Fruit fly (Drosophila melanogaster) whole organism, embryonic: ENCODE data around the gene CG32040.

Experiments
- Asciz ChIP-seq: fragments of 200-800 bp; sonication (Bioruptor generic); optimal IDR thresholded peaks from 2 replicates; lab custom pipeline; 2017; ENCODE audit warnings: missing biosample characterization, mild to moderate bottlenecking, missing genetic modification characterization, missing genetic modification reagents
- CG11504 ChIP-seq: fragments of 200-800 bp; sonication (Bioruptor generic); optimal IDR thresholded peaks from 3 replicates; lab custom pipeline; 2019; ENCODE audit warnings: missing biosample characterization, mild to moderate bottlenecking, missing genetic modification characterization, moderate library complexity
- CG12155 ChIP-seq: fragments of 200-800 bp; sonication (Bioruptor generic); optimal IDR thresholded peaks from 3 replicates; lab custom pipeline; 2016; ENCODE audit warnings: missing biosample characterization, missing genetic modification characterization
- CG12769 ChIP-seq: fragments of 200-800 bp; sonication (Bioruptor generic); optimal IDR thresholded peaks from 2 replicates; lab custom pipeline; 2019; ENCODE audit warnings: missing biosample characterization, mild to moderate bottlenecking, missing genetic modification characterization, moderate library complexity
- CG12942 ChIP-seq: fragments of 200-800 bp; sonication (Bioruptor generic); optimal IDR thresholded peaks from 3 replicates; lab custom pipeline; 2016; ENCODE audit warnings: missing biosample characterization, missing genetic modification characterization
- CG2116 ChIP-seq: fragments of 200-800 bp; sonication (Bioruptor generic); optimal IDR thresholded peaks from 3 replicates; lab custom pipeline; 2018; ENCODE audit warnings: missing biosample characterization, mild to moderate bottlenecking, missing genetic modification characterization
- CG2120 ChIP-seq: fragments of 200-800 bp; sonication (Bioruptor generic); optimal IDR thresholded peaks from 3 replicates; lab custom pipeline; 2016; ENCODE audit warnings: missing biosample characterization, missing genetic modification characterization
- CG31441 ChIP-seq: fragments of 200-800 bp; sonication (Bioruptor generic); IDR thresholded peaks from 2 replicates; pipeline ENCODE4 v1.3.6; 2022; ENCODE audit warnings: missing biosample characterization, missing genetic modification characterization
- CG32532 ChIP-seq: fragments of 200-800 bp; sonication (Bioruptor generic); IDR thresholded peaks from 2 replicates; pipeline ENCODE4 v1.3.6; 2022; ENCODE audit warnings: missing biosample characterization, missing genetic modification characterization
- CG3995 ChIP-seq: fragments of 200-800 bp; sonication (Bioruptor generic); optimal IDR thresholded peaks from 3 replicates; lab custom pipeline; 2016; ENCODE audit warnings: missing biosample characterization, missing genetic modification characterization
- CG7372 ChIP-seq: fragments of 200-800 bp; sonication (Bioruptor generic); IDR thresholded peaks from 2 replicates; pipeline ENCODE4 v1.3.6; 2022; ENCODE audit warnings: missing biosample characterization, missing genetic modification characterization
- CG7839 ChIP-seq: fragments of 200-800 bp; sonication (Bioruptor generic); optimal IDR thresholded peaks from 3 replicates; lab custom pipeline; 2018; ENCODE audit warnings: missing biosample characterization, mild to moderate bottlenecking, missing genetic modification characterization, moderate library complexity
- CG9437 ChIP-seq: fragments of 200-800 bp; sonication (Bioruptor generic); optimal IDR thresholded peaks from 2 replicates; lab custom pipeline; 2018; ENCODE audit warnings: missing biosample characterization, mild to moderate bottlenecking, missing genetic modification characterization
- CG9932 ChIP-seq: fragments of 200-800 bp; sonication (Bioruptor generic); IDR thresholded peaks from 2 replicates; pipeline ENCODE4 v1.3.6; 2022; ENCODE audit warnings: missing biosample characterization, missing genetic modification characterization
- D19A ChIP-seq: fragments of 200-800 bp; optimal IDR thresholded peaks from 3 replicates; lab custom pipeline; 2019; ENCODE audit warnings: missing biosample characterization, mild to moderate bottlenecking, missing genetic modification characterization, moderate library complexity
- Doc2 ChIP-seq: fragments of 200-800 bp; sonication (Bioruptor generic); IDR thresholded peaks from 2 replicates; pipeline ENCODE4 v1.3.6; 2022; ENCODE audit warnings: missing biosample characterization, missing genetic modification characterization
- Hr78 ChIP-seq, 2 experiments: fragments of 200-800 bp in 1 of 2; fragments of >200 bp in 1 of 2; sonication (Bioruptor generic) in 1 of 2; optimal IDR thresholded peaks; 2 replicates each; lab custom pipeline; 2017 to 2019; ENCODE audit warnings: missing biosample characterization in 2 of 2, missing genetic modification characterization in 2 of 2, mild to moderate bottlenecking in 1 of 2, moderate library complexity in 1 of 2
- Med ChIP-seq: fragments of 200-800 bp; sonication (Bioruptor generic); peaks from one replicate; lab custom pipeline; 2016; ENCODE audit warnings: missing biosample characterization, missing genetic modification characterization, mild to moderate bottlenecking, inconsistent platforms, moderate library complexity
- Rfx ChIP-seq: fragments of 200-800 bp; sonication (Bioruptor generic); IDR thresholded peaks from 2 replicates; pipeline ENCODE4 v1.3.6; 2022; ENCODE audit warnings: missing biosample characterization, missing genetic modification characterization
- Trl ChIP-seq, 3 experiments: fragments of >200 bp in 2 of 3; fragments of 200-800 bp in 1 of 3; sonication (Bioruptor generic) in 1 of 3; optimal IDR thresholded peaks; 2 replicates in 1 of 3; 3 replicates in 2 of 3; lab custom pipeline; 2016 to 2017; ENCODE audit warnings: missing biosample characterization in 1 of 3, missing genetic modification characterization in 1 of 3
- Xrp1 ChIP-seq: fragments of 200-800 bp; sonication (Bioruptor generic); IDR thresholded peaks from 2 replicates; pipeline ENCODE4 v1.3.6; 2022; ENCODE audit warnings: missing biosample characterization, missing genetic modification characterization
- cg ChIP-seq: fragments of 200-800 bp; sonication (Bioruptor generic); optimal IDR thresholded peaks from 3 replicates; lab custom pipeline; 2019; ENCODE audit warnings: missing biosample characterization, mild to moderate bottlenecking, missing genetic modification characterization, moderate library complexity
- crol ChIP-seq: fragments of 200-800 bp; sonication (Bioruptor generic); IDR thresholded peaks from 2 replicates; pipeline ENCODE4 v1.3.6; 2022; ENCODE audit warnings: missing biosample characterization, missing genetic modification characterization
- dm ChIP-seq: fragments of 200-800 bp; sonication (Bioruptor generic); optimal IDR thresholded peaks from 3 replicates; lab custom pipeline; 2016; ENCODE audit warnings: missing biosample characterization, missing genetic modification characterization
- dysf ChIP-seq: fragments of 200-800 bp; sonication (Bioruptor generic); IDR thresholded peaks from 3 replicates; pipeline ENCODE4 v1.3.6; 2022; ENCODE audit warnings: missing biosample characterization, missing genetic modification characterization
- en ChIP-seq: fragments of 200-800 bp; sonication (Bioruptor generic); optimal IDR thresholded peaks from 2 replicates; lab custom pipeline; 2016; ENCODE audit warnings: missing biosample characterization, missing genetic modification characterization
- ftz-f1 ChIP-seq: fragments of 200-800 bp; sonication (Bioruptor generic); optimal IDR thresholded peaks from 2 replicates; lab custom pipeline; 2016; ENCODE audit warnings: missing biosample characterization, missing genetic modification characterization
- grau ChIP-seq: fragments of 200-800 bp; optimal IDR thresholded peaks from 3 replicates; lab custom pipeline; 2019; ENCODE audit warnings: missing biosample characterization, mild to moderate bottlenecking, missing genetic modification characterization, moderate library complexity
- hkb ChIP-seq, 2 experiments: fragments of 200-800 bp in 1 of 2; fragments of >200 bp in 1 of 2; sonication (Bioruptor generic) in 1 of 2; IDR thresholded peaks in 1 of 2; optimal IDR thresholded peaks in 1 of 2; 2 replicates each; pipeline versions ENCODE4 v1.3.6 to Lab custom; 2017 to 2022; ENCODE audit warnings: missing biosample characterization in 1 of 2, missing genetic modification characterization in 1 of 2
- jigr1 ChIP-seq: fragments of 200-800 bp; sonication (Bioruptor generic); IDR thresholded peaks from 3 replicates; pipeline ENCODE4 v1.3.6; 2022; ENCODE audit warnings: missing biosample characterization, missing genetic modification characterization
- lilli ChIP-seq: fragments of 200-800 bp; sonication (Bioruptor generic); optimal IDR thresholded peaks from 3 replicates; lab custom pipeline; 2016; ENCODE audit warnings: missing biosample characterization, missing genetic modification characterization
- nom ChIP-seq: fragments of 200-800 bp; sonication (Bioruptor generic); optimal IDR thresholded peaks from 2 replicates; lab custom pipeline; 2017; ENCODE audit warnings: missing biosample characterization, missing genetic modification characterization, mild to moderate bottlenecking, moderate library complexity, missing genetic modification reagents
- oc ChIP-seq: fragments of 200-800 bp; sonication (Bioruptor generic); optimal IDR thresholded peaks from 2 replicates; lab custom pipeline; 2018; ENCODE audit warnings: missing biosample characterization, mild to moderate bottlenecking, missing genetic modification characterization, moderate library complexity
- pfk ChIP-seq: fragments of 200-800 bp; sonication (Bioruptor generic); optimal IDR thresholded peaks from 2 replicates; lab custom pipeline; 2018; ENCODE audit warnings: missing biosample characterization, mild to moderate bottlenecking, missing genetic modification characterization, moderate library complexity
- row ChIP-seq: fragments of 200-800 bp; sonication (Bioruptor generic); IDR thresholded peaks from 3 replicates; pipeline ENCODE4 v1.3.6; 2022; ENCODE audit warnings: missing biosample characterization, missing genetic modification characterization
- run ChIP-seq: fragments of 200-800 bp; sonication (Bioruptor generic); optimal IDR thresholded peaks from 3 replicates; lab custom pipeline; 2018; ENCODE audit warnings: missing biosample characterization, mild to moderate bottlenecking, missing genetic modification characterization
- sens ChIP-seq: fragments of 200-800 bp; sonication (Bioruptor generic); peaks from one replicate; lab custom pipeline; 2016; ENCODE audit warnings: missing biosample characterization, missing genetic modification characterization
- sens-2 ChIP-seq: fragments of 200-800 bp; sonication (Bioruptor generic); IDR thresholded peaks from 2 replicates; pipeline ENCODE4 v1.3.6; 2022; ENCODE audit warnings: missing biosample characterization, missing genetic modification characterization
- slbo ChIP-seq: fragments of 200-800 bp; sonication (Bioruptor generic); IDR thresholded peaks from 2 replicates; pipeline ENCODE4 v1.3.6; 2022; ENCODE audit warnings: missing biosample characterization, missing genetic modification characterization
- toy ChIP-seq: fragments of 200-800 bp; sonication (Bioruptor generic); IDR thresholded peaks from 2 replicates; pipeline ENCODE4 v1.3.6; 2022; ENCODE audit warnings: missing biosample characterization, missing genetic modification characterization
- zen ChIP-seq: fragments of 200-800 bp; sonication (Bioruptor generic); optimal IDR thresholded peaks from 3 replicates; lab custom pipeline; 2018; ENCODE audit warnings: missing biosample characterization, mild to moderate bottlenecking, missing genetic modification characterization, moderate library complexity

The CG32040 gene

DNA sequence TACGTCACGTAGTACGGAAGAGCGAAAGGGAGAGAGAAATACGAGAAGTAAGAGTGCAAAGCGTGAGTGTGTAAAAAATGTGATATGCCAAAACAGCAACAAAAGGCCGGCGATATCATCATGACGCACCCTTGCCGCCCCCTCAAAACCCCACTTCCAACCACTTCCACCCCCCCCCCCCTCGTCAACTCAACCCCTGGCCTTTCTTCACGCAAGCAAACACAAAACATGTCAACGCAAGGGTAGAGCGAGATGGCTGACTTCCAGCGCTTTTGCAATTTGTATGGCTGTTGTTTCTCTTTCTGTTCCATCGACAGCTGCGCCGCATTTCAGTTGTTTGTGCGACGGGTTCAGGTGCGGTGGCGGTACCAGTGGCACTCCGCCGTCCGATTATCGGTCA is 18.1 kb upstream of the CG32040 start (continued):
- TF ChIP-seq sens-2 (GFP tag; lab: Robert Waterston, UW): no peak

DNA sequence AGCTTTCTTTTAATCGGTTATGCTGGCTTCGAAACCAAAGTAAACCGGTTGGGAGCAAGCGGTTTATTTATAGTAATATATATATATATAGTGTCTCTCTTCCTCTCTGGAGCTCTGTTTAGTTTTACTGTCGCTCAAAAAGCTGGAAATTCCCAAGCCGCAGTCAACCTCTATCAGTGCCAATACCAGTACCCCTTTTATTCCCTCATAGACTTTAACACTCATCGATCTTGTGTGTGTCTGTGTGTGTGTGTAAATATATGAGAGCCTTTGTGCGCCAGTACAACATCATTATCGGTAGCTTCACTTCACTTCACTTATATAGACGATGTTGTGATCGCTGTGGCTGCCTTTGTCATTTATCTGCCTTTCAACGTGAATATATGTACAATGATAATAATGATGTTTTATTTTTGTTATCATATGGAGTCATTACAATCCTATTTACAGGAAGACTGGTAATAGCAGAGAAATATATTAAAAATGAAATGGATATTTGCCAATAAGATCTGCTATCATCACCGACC is 15.8 kb upstream of the CG32040 start:
- TF ChIP-seq zen (tag; lab: Kevin White, UChicago) (no peak), CG9437 (GFP tag; lab: Kevin White, UChicago) (no peak), Med (GFP tag; lab: Kevin White, UChicago) (peak; percentile 50), dm (no peak), nom (GFP tag; lab: Kevin White, UChicago) (peak; percentile 34), CG12769 (peak; percentile 63), Hr78 (GFP tag; optimal IDR thresholded peaks at IDR 0.05; lab: Kevin White, UChicago) (no peak), Trl (optimal IDR thresholded peaks at IDR 0.05; lab: Kevin White, UChicago) (peak; percentile 7 to 32), Trl (GFP tag; optimal IDR thresholded peaks at IDR 0.05; lab: Kevin White, UChicago) (no peak), en (GFP tag; lab: Kevin White, UChicago) (no peak), CG3995 (peak; percentile 27), crol (GFP tag; lab: Robert Waterston, UW) (no peak), Asciz (GFP tag; lab: Kevin White, UChicago) (no peak), Xrp1 (GFP tag; lab: Robert Waterston, UW) (no peak), cg (GFP tag; lab: Kevin White, UChicago) (peak; percentile 49)

DNA sequence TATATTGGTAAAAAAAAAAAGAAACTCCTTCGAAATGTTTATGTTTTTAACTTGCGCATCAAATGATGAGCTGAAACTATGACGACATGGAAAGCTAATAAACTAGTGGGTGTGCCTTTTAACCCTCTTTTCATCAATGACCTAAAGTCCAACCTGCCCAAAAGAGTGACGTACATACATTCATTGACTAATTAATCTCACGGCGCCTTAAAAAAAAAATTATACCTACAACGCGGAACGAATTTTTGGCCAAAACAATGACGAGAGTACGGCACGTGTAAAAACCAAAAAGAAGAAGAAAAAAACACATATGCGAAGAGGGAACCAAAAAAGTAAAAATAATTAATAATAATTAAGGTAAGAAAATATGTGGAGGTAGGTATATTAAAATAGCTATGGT is 15.3 kb upstream of the CG32040 start, which contains the start of gene PGRP-LC:
Gene PGRP-LC, plus strand, starts transcription at position 301 of the 400 bp plus-strand sequence.
- TF ChIP-seq CG2116 (GFP tag; lab: Kevin White, UChicago) (no peak), ftz-f1 (GFP tag; lab: Kevin White, UChicago) (no peak), CG32532 (GFP tag; lab: Robert Waterston, UW) (no peak), jigr1 (no peak), toy (GFP tag; lab: Robert Waterston, UW) (no peak)

DNA sequence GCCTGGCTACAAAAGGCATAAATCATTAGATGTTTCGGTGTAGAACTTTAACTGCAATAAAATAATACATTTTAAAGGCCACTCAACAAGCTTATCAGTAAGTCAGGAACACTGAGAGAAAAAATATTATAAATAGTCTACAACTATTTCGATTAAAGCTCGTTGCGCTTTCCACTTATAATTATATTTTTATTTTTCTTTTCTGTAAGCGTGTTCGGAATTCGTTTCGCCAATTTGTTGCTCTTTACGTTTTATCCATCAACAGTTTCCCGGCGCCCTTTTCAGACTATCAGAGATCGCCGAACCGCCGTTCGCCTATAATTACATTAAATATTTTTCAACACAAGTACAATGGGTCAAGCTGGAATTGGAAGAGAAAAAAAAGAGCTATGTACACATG is 14.8 kb upstream of the CG32040 start:
- peak; percentile 56 for TF ChIP-seq row (GFP tag; lab: Robert Waterston, UW)
- TF ChIP-seq run (tag; lab: Kevin White, UChicago): no peak
- peak; percentile 2 for TF ChIP-seq CG11504 (tag; lab: Kevin White, UChicago)
- peak; percentile 43 for TF ChIP-seq slbo (GFP tag; lab: Robert Waterston, UW)
- no peak for TF ChIP-seq pfk
- TF ChIP-seq CG12155 (GFP tag; lab: Kevin White, UChicago): no peak
- no peak for TF ChIP-seq oc (tag; lab: Kevin White, UChicago)
- TF ChIP-seq CG7839 (tag; lab: Kevin White, UChicago): peak; percentile 37
- TF ChIP-seq Doc2 (GFP tag; lab: Robert Waterston, UW): no peak
- 0 out of 2 replicates have a peak, but pooled peaks have one; percentile 25 for TF ChIP-seq Rfx
- peak; percentile 7 for TF ChIP-seq grau (tag; lab: Kevin White, UChicago)
- peak; percentile 79 for TF ChIP-seq Med (GFP tag; lab: Kevin White, UChicago)
- TF ChIP-seq CG2120 (GFP tag; lab: Kevin White, UChicago): peak; percentile 21
- peak; percentile 21 for TF ChIP-seq D19A (tag; lab: Kevin White, UChicago)
- TF ChIP-seq CG7372 (GFP tag; lab: Robert Waterston, UW): no peak
- TF ChIP-seq hkb (optimal IDR thresholded peaks at IDR 0.05; lab: Kevin White, UChicago): no peak
- peak; percentile 39 for TF ChIP-seq hkb (GFP tag; IDR thresholded peaks at IDR 0.05; lab: Robert Waterston, UW)
- TF ChIP-seq lilli (GFP tag; lab: Kevin White, UChicago): peak; percentile 24
- peak; percentile 26; the same call in 1 of the 2 replicates for TF ChIP-seq CG9932 (GFP tag; lab: Robert Waterston, UW)
- no peak for TF ChIP-seq CG31441 (GFP tag; lab: Robert Waterston, UW)
- TF ChIP-seq sens (GFP tag; lab: Kevin White, UChicago): peak; percentile 70
- TF ChIP-seq dysf (GFP tag; lab: Robert Waterston, UW): peak; percentile 7; the same call in 1 of the 3 replicates
- no peak for TF ChIP-seq CG12942 (GFP tag; lab: Kevin White, UChicago)
